Worm (Caenorhabditis elegans): Measurements from ENCODE around the gene lir-2.

The lir-2 gene

ce11 chrII:7630052-7630451 is 37.0 kb upstream of the lir-2 start:
- TF ChIP-seq tbx-11 (GFP tag; IDR thresholded peaks at IDR 0.05), result no peak
- TF ChIP-seq tra-4 (tag; optimal IDR thresholded peaks at IDR 0.05), result no peak
- TF ChIP-seq hmg-4 (GFP tag; optimal IDR thresholded peaks at IDR 0.05), result no peak

DNA sequence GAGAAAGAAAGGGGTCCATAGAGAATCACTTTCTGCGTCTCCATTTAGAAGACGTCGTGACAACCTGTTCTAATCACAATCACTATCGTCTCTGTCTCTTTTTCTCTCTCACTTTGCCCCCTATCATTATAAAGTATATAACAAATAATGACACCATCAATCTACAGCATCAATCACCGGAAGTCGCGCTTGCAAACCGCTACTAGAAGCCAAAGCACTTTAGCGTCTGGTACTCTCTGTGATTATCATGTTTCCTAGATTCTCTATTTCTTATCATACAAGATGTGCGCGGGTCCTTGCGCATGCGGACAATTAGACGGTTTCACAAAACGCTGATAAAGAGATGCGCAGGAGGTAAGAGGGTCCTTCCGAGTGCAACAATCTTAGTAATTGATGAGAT is 35.9 kb upstream of the lir-2 start:
- TF ChIP-seq hmg-4 (GFP tag; optimal IDR thresholded peaks at IDR 0.05) (no peak), pes-1 (GFP tag; IDR thresholded peaks at IDR 0.05) (no peak), ceh-36 (tag; optimal IDR thresholded peaks at IDR 0.05) (no peak), ama-1 (optimal IDR thresholded peaks at IDR 0.05) (no peak), flt-1 (GFP tag; IDR thresholded peaks at IDR 0.05) (no peak), hmbx-1 (tag; optimal IDR thresholded peaks at IDR 0.05) (no peak), tbx-11 (GFP tag; IDR thresholded peaks at IDR 0.05) (no peak), aly-1 (tag; optimal IDR thresholded peaks at IDR 0.05) (no peak), sea-1 (GFP tag; conservative IDR thresholded peaks at IDR 0.05) (no peak), hnd-1 (tag; optimal IDR thresholded peaks at IDR 0.05) (no peak), B0310.2 (tag; optimal IDR thresholded peaks at IDR 0.05) (no peak), F13C5.2 (tag; optimal IDR thresholded peaks at IDR 0.05) (no peak), scrt-1 (GFP tag; IDR thresholded peaks at IDR 0.05) (no peak), ceh-13 (GFP tag; optimal IDR thresholded peaks at IDR 0.05) (no peak), tra-4 (tag; optimal IDR thresholded peaks at IDR 0.05) (no peak), ets-7 (tag; optimal IDR thresholded peaks at IDR 0.05) (no peak), tbx-37 (GFP tag; conservative IDR thresholded peaks at IDR 0.05) (no peak)

DNA sequence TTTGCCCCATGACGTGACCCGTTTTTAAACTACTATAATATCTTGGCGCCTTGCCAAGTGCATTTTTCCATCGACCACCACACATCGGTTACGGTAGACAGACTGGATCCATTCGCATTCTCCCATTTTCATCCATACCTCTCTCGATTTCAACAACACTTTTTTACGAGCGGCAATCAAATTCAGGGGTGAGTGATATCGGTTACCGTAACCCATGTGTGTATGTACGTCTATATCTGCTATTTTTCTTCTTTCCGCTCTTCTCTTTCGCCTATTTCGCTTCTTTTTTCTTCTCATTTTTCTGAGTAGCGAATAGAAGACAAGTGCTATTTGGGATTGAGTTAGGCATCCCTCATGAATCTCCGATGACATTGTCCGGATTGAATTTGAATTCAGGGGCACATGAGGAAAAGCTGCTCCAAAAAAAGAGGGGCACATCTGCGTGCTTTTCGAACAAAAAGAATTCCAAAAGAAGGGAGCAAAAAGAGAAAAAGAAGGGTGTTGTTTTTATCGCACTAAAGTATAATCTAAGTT is 35.3 kb upstream of the lir-2 start:
- TF ChIP-seq ceh-36 (tag; optimal IDR thresholded peaks at IDR 0.05) (no peak), tra-4 (tag; optimal IDR thresholded peaks at IDR 0.05) (no peak)

DNA sequence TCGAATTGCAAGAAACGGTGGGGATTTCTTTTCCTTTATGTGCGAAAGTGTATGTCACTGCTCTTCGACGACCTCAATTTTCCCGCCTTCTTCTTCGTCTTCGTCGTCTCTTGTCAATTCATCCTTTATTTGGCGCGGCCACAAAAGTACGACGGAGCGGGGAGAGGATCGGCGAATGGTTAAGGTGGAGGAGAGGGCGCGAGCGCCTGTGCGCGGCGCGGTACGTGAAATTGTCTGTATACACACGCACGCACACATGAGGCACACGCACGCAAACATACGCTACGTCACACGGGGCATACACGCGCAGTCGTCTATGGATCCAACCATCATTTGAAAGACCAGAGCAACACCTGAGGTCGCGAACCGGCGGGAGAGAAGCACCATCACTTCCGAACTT is 31.8 kb upstream of the lir-2 start:
- TF ChIP-seq hmg-4 (GFP tag; optimal IDR thresholded peaks at IDR 0.05) (peak; percentile 14), tra-4 (tag; optimal IDR thresholded peaks at IDR 0.05) (no peak)

ce11 chrII:7636941-7637340 is 30.1 kb upstream of the lir-2 start:
- TF ChIP-seq flt-1 (GFP tag; IDR thresholded peaks at IDR 0.05), result no peak
- no peak for TF ChIP-seq hmbx-1 (tag; optimal IDR thresholded peaks at IDR 0.05)
- TF ChIP-seq ceh-13 (GFP tag; optimal IDR thresholded peaks at IDR 0.05), result no peak
- TF ChIP-seq ama-1 (optimal IDR thresholded peaks at IDR 0.05), result no peak
- TF ChIP-seq ets-7 (tag; optimal IDR thresholded peaks at IDR 0.05), result no peak
- no peak for TF ChIP-seq tbx-37 (GFP tag; conservative IDR thresholded peaks at IDR 0.05)
- no peak for TF ChIP-seq tra-4 (tag; optimal IDR thresholded peaks at IDR 0.05)
- no peak for TF ChIP-seq scrt-1 (GFP tag; IDR thresholded peaks at IDR 0.05)
- TF ChIP-seq tbx-11 (GFP tag; IDR thresholded peaks at IDR 0.05), result no peak
- TF ChIP-seq hnd-1 (tag; optimal IDR thresholded peaks at IDR 0.05), result no peak
- TF ChIP-seq pes-1 (GFP tag; IDR thresholded peaks at IDR 0.05), result no peak
- no peak for TF ChIP-seq aly-1 (tag; optimal IDR thresholded peaks at IDR 0.05)

ce11 chrII:7639036-7639435 is 28.0 kb upstream of the lir-2 start:
- TF ChIP-seq scrt-1 (GFP tag; IDR thresholded peaks at IDR 0.05), result no peak
- TF ChIP-seq ceh-13 (GFP tag; optimal IDR thresholded peaks at IDR 0.05), result no peak

- no peak for TF ChIP-seq tbx-37 (GFP tag; conservative IDR thresholded peaks at IDR 0.05)
Observed at ce11 chrII:7640161-7640841, 26.8 kb upstream of the lir-2 start.

ce11 chrII:7642016-7642653 is 24.9 kb upstream of the lir-2 start:
- no peak for TF ChIP-seq ceh-13 (GFP tag; optimal IDR thresholded peaks at IDR 0.05)
- TF ChIP-seq hmg-4 (GFP tag; optimal IDR thresholded peaks at IDR 0.05), result no peak
- no peak for TF ChIP-seq flt-1 (GFP tag; IDR thresholded peaks at IDR 0.05)
- TF ChIP-seq ets-7 (tag; optimal IDR thresholded peaks at IDR 0.05), result no peak
- no peak for TF ChIP-seq scrt-1 (GFP tag; IDR thresholded peaks at IDR 0.05)

DNA sequence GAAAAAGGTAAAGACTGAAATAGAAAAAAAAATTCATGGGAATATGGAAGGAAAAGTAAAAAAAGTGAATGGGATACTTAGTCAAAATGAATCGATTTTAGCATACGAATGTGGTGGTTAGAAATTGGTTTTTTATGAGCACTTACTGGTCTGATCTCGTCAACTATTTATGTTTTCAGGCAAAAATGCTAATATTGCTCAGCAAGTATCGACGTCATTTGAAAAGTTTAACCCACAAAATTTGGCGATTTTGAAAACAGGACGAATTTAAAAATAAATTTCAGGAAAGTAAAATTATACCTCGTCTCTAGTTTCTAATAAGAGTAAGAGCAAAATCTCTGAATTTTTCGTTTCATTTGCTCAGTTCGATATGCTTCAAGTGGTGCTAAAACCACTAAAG is 23.9 kb upstream of the lir-2 start:
- no peak for TF ChIP-seq B0310.2 (tag; optimal IDR thresholded peaks at IDR 0.05)
- no peak for TF ChIP-seq hnd-1 (tag; optimal IDR thresholded peaks at IDR 0.05)
- no peak for TF ChIP-seq ceh-13 (GFP tag; optimal IDR thresholded peaks at IDR 0.05)
- no peak for TF ChIP-seq ama-1 (optimal IDR thresholded peaks at IDR 0.05)
- TF ChIP-seq tbx-37 (GFP tag; conservative IDR thresholded peaks at IDR 0.05), result no peak
- TF ChIP-seq pes-1 (GFP tag; IDR thresholded peaks at IDR 0.05), result no peak
- no peak for TF ChIP-seq ceh-36 (tag; optimal IDR thresholded peaks at IDR 0.05)
- TF ChIP-seq scrt-1 (GFP tag; IDR thresholded peaks at IDR 0.05), result no peak
- no peak for TF ChIP-seq tbx-11 (GFP tag; IDR thresholded peaks at IDR 0.05)
- TF ChIP-seq sea-1 (GFP tag; conservative IDR thresholded peaks at IDR 0.05), result no peak
- TF ChIP-seq ets-7 (tag; optimal IDR thresholded peaks at IDR 0.05), result no peak
- no peak for TF ChIP-seq flt-1 (GFP tag; IDR thresholded peaks at IDR 0.05)
- no peak for TF ChIP-seq hmbx-1 (tag; optimal IDR thresholded peaks at IDR 0.05)
- TF ChIP-seq tra-4 (tag; optimal IDR thresholded peaks at IDR 0.05), result no peak
- no peak for TF ChIP-seq F13C5.2 (tag; optimal IDR thresholded peaks at IDR 0.05)
- TF ChIP-seq hmg-4 (GFP tag; optimal IDR thresholded peaks at IDR 0.05), result no peak
- TF ChIP-seq aly-1 (tag; optimal IDR thresholded peaks at IDR 0.05), result no peak
